Worm (Caenorhabditis elegans) whole organism, L1 larva: ENCODE results near the gene fbxb-24.

ENCODE experiments used
- C04F5.9 ChIP-seq: sonication (generic microtip); optimal IDR thresholded peaks from 2 replicates; lab custom pipeline; 2016; ENCODE audit warnings: missing genetic modification characterization, missing compliant biosample characterization
- Y116A8C.19 ChIP-seq: sonication (generic microtip); optimal IDR thresholded peaks from 2 replicates; lab custom pipeline; 2016; ENCODE audit warnings: missing compliant biosample characterization, missing genetic modification characterization, borderline replicate concordance
- aha-1 ChIP-seq: fragments of 150-350 bp; optimal IDR thresholded peaks from 2 replicates; lab custom pipeline; 2014; ENCODE audit warnings: missing biosample characterization, missing genetic modification characterization
- aly-2 ChIP-seq: fragments of 150-350 bp; optimal IDR thresholded peaks from 2 replicates; lab custom pipeline; 2014; ENCODE audit warnings: missing biosample characterization, missing genetic modification characterization
- ama-1 ChIP-seq: fragments of 150-350 bp; optimal IDR thresholded peaks from 2 replicates; lab custom pipeline; 2014
- blmp-1 ChIP-seq: fragments of 150-350 bp; optimal IDR thresholded peaks from 2 replicates; lab custom pipeline; 2014; ENCODE audit warnings: missing biosample characterization, missing genetic modification characterization
- ceh-8 ChIP-seq: fragments of 200-800 bp; sonication (Bioruptor generic); optimal IDR thresholded peaks from 2 replicates; lab custom pipeline; 2018; ENCODE audit warnings: mild to moderate bottlenecking, missing genetic modification characterization, moderate library complexity, missing compliant biosample characterization
- ceh-88 ChIP-seq: fragments of 200-800 bp; sonication (Bioruptor generic); IDR thresholded peaks from 2 replicates; pipeline ENCODE4 v1.3.6; 2022; ENCODE audit warnings: missing genetic modification characterization, missing compliant biosample characterization
- ceh-90 ChIP-seq: sonication (generic microtip); optimal IDR thresholded peaks from 2 replicates; lab custom pipeline; 2016; ENCODE audit warnings: missing genetic modification characterization, missing compliant biosample characterization
- ces-1 ChIP-seq: fragments of 150-350 bp; optimal IDR thresholded peaks from 2 replicates; lab custom pipeline; 2014; ENCODE audit warnings: missing biosample characterization, missing genetic modification reagents, missing genetic modification characterization
- egl-27 ChIP-seq, 2 experiments: fragments of 150-350 bp in 1 of 2; sonication (generic microtip); optimal IDR thresholded peaks; 3 replicates each; lab custom pipeline; 2017 to 2018; ENCODE audit warnings: missing biosample characterization in 2 of 2, missing genetic modification characterization in 2 of 2, missing genetic modification reagents in 2 of 2
- elt-2 ChIP-seq: sonication (generic microtip); optimal IDR thresholded peaks from 2 replicates; lab custom pipeline; 2016; ENCODE audit warnings: missing genetic modification characterization, mild to moderate bottlenecking, inconsistent platforms, missing compliant biosample characterization, missing genetic modification reagents
- elt-3 ChIP-seq, 6 experiments: fragments of 150-350 bp in 1 of 6; sonication (generic microtip); optimal IDR thresholded peaks; 2 replicates each; lab custom pipeline; 2017 to 2018; ENCODE audit warnings: missing biosample characterization in 6 of 6, missing genetic modification characterization in 6 of 6, inconsistent platforms in 1 of 6
- fkh-4 ChIP-seq: sonication (generic microtip); optimal IDR thresholded peaks from 2 replicates; lab custom pipeline; 2016; ENCODE audit warnings: missing compliant biosample characterization, missing genetic modification characterization, borderline replicate concordance
- fkh-8 ChIP-seq: sonication (generic microtip); optimal IDR thresholded peaks from 2 replicates; lab custom pipeline; 2016; ENCODE audit warnings: mild to moderate bottlenecking, missing genetic modification characterization, missing compliant biosample characterization
- hlh-17 ChIP-seq: fragments of 200-800 bp; sonication (Bioruptor generic); optimal IDR thresholded peaks from 2 replicates; lab custom pipeline; 2018; ENCODE audit warnings: missing genetic modification characterization, mild to moderate bottlenecking, missing compliant biosample characterization, moderate library complexity, borderline replicate concordance
- hlh-4 ChIP-seq: sonication (generic microtip); optimal IDR thresholded peaks from 2 replicates; lab custom pipeline; 2016; ENCODE audit warnings: mild to moderate bottlenecking, missing genetic modification characterization, missing compliant biosample characterization
- hpl-2 ChIP-seq: fragments of 150-350 bp; optimal IDR thresholded peaks from 2 replicates; lab custom pipeline; 2014; ENCODE audit warnings: missing biosample characterization, missing genetic modification reagents, missing genetic modification characterization
- irx-1 ChIP-seq: sonication (generic microtip); optimal IDR thresholded peaks from 2 replicates; lab custom pipeline; 2016; ENCODE audit warnings: missing genetic modification characterization, missing compliant biosample characterization
- lir-3 ChIP-seq: sonication (generic microtip); optimal IDR thresholded peaks from 2 replicates; lab custom pipeline; 2016; ENCODE audit warnings: mild to moderate bottlenecking, missing genetic modification characterization, moderate library complexity, missing compliant biosample characterization; ENCODE audit not compliant: poor library complexity
- mab-9 ChIP-seq: fragments of 200-800 bp; sonication (Bioruptor generic); IDR thresholded peaks from 2 replicates; pipeline ENCODE4 v1.3.6; 2022; ENCODE audit warnings: missing genetic modification reagents, missing genetic modification characterization, missing compliant biosample characterization
- mdl-1 ChIP-seq, 2 experiments: fragments of 150-350 bp; optimal IDR thresholded peaks; 2 replicates each; lab custom pipeline; 2014 to 2017; ENCODE audit warnings: missing biosample characterization in 2 of 2, missing genetic modification characterization in 2 of 2, inconsistent platforms in 1 of 2
- mep-1 ChIP-seq: fragments of 150-350 bp; optimal IDR thresholded peaks from 2 replicates; lab custom pipeline; 2014; ENCODE audit warnings: missing biosample characterization, missing genetic modification characterization
- nhr-20 ChIP-seq: sonication (generic microtip); optimal IDR thresholded peaks from 2 replicates; lab custom pipeline; 2016; ENCODE audit warnings: mild to moderate bottlenecking, missing genetic modification characterization, missing compliant biosample characterization
- nhr-237 ChIP-seq: fragments of 150-350 bp; optimal IDR thresholded peaks from 2 replicates; lab custom pipeline; 2014; ENCODE audit warnings: missing biosample characterization, missing genetic modification characterization
- nhr-28 ChIP-seq: fragments of 150-350 bp; optimal IDR thresholded peaks from 2 replicates; lab custom pipeline; 2014; ENCODE audit warnings: missing biosample characterization, missing genetic modification characterization
- nhr-47 ChIP-seq: sonication (generic microtip); optimal IDR thresholded peaks from 2 replicates; lab custom pipeline; 2016; ENCODE audit warnings: mild to moderate bottlenecking, missing genetic modification characterization, moderate library complexity, missing compliant biosample characterization
- nhr-71 ChIP-seq: sonication (generic microtip); optimal IDR thresholded peaks from 2 replicates; lab custom pipeline; 2016; ENCODE audit warnings: mild to moderate bottlenecking, missing genetic modification characterization, moderate library complexity, missing compliant biosample characterization
- nhr-76 ChIP-seq: sonication (generic microtip); optimal IDR thresholded peaks from 2 replicates; lab custom pipeline; 2017; ENCODE audit warnings: missing biosample characterization, missing genetic modification characterization
- nhr-90 ChIP-seq: sonication (generic microtip); optimal IDR thresholded peaks from 2 replicates; lab custom pipeline; 2016; ENCODE audit warnings: mild to moderate bottlenecking, missing genetic modification characterization, missing compliant biosample characterization; ENCODE audit not compliant: poor library complexity
- pag-3 ChIP-seq: sonication (generic microtip); optimal IDR thresholded peaks from 2 replicates; lab custom pipeline; 2017; ENCODE audit warnings: missing genetic modification characterization, mild to moderate bottlenecking, missing compliant biosample characterization, antibody characterized with exemption, borderline replicate concordance; ENCODE audit not compliant: insufficient read depth
- pax-3 ChIP-seq: fragments of 200-800 bp; sonication (Bioruptor generic); optimal IDR thresholded peaks from 2 replicates; lab custom pipeline; 2018; ENCODE audit warnings: mild to moderate bottlenecking, missing genetic modification characterization, moderate library complexity, missing compliant biosample characterization
- rnt-1 ChIP-seq: sonication (generic microtip); optimal IDR thresholded peaks from 2 replicates; lab custom pipeline; 2016; ENCODE audit warnings: mild to moderate bottlenecking, missing genetic modification characterization, moderate library complexity, missing compliant biosample characterization
- skn-1 ChIP-seq: fragments of 150-350 bp; optimal IDR thresholded peaks from 2 replicates; lab custom pipeline; 2014; ENCODE audit warnings: missing biosample characterization, missing genetic modification characterization
- snpc-4 ChIP-seq: fragments of 150-350 bp; optimal IDR thresholded peaks from 2 replicates; lab custom pipeline; 2014; ENCODE audit warnings: missing biosample characterization, missing genetic modification characterization
- snu-23 ChIP-seq: sonication (generic microtip); optimal IDR thresholded peaks from 2 replicates; lab custom pipeline; 2016; ENCODE audit warnings: missing genetic modification characterization, missing compliant biosample characterization
- sptf-1 ChIP-seq: fragments of 150-350 bp; optimal IDR thresholded peaks from 2 replicates; lab custom pipeline; 2014; ENCODE audit warnings: missing biosample characterization, missing genetic modification characterization
- sup-37 ChIP-seq: fragments of 200-800 bp; sonication (Bioruptor generic); optimal IDR thresholded peaks from 2 replicates; lab custom pipeline; 2018; ENCODE audit warnings: mild to moderate bottlenecking, missing genetic modification characterization, missing compliant biosample characterization
- swsn-7 ChIP-seq: sonication (generic microtip); optimal IDR thresholded peaks from 2 replicates; lab custom pipeline; 2016; ENCODE audit warnings: missing genetic modification characterization, missing compliant biosample characterization
- tbx-2 ChIP-seq: sonication (generic microtip); optimal IDR thresholded peaks from 2 replicates; lab custom pipeline; 2016; ENCODE audit warnings: missing genetic modification characterization, missing compliant biosample characterization
- tlp-1 ChIP-seq: fragments of 150-350 bp; optimal IDR thresholded peaks from 2 replicates; lab custom pipeline; 2014; ENCODE audit warnings: missing biosample characterization, missing genetic modification characterization
- unc-30 ChIP-seq: sonication (generic microtip); optimal IDR thresholded peaks from 2 replicates; lab custom pipeline; 2017; ENCODE audit warnings: missing biosample characterization, missing genetic modification characterization
- unc-62 ChIP-seq: fragments of 150-350 bp; optimal IDR thresholded peaks from 2 replicates; lab custom pipeline; 2014; ENCODE audit warnings: missing biosample characterization, missing genetic modification reagents, missing genetic modification characterization
- unc-86 ChIP-seq: sonication (generic microtip); optimal IDR thresholded peaks from 2 replicates; lab custom pipeline; 2016; ENCODE audit warnings: missing genetic modification characterization, missing compliant biosample characterization
- vab-15 ChIP-seq: sonication (generic microtip); optimal IDR thresholded peaks from 2 replicates; lab custom pipeline; 2017; ENCODE audit warnings: missing genotype, mild to moderate bottlenecking, missing genetic modification characterization, missing compliant biosample characterization
- xbp-1 ChIP-seq: sonication (generic microtip); optimal IDR thresholded peaks from 2 replicates; lab custom pipeline; 2016; ENCODE audit warnings: missing genetic modification characterization, missing compliant biosample characterization
- zag-1 ChIP-seq: fragments of 150-350 bp; optimal IDR thresholded peaks from 2 replicates; lab custom pipeline; 2014; ENCODE audit warnings: missing biosample characterization, missing genetic modification characterization
- ztf-11 ChIP-seq, 2 experiments: sonication (generic microtip); optimal IDR thresholded peaks; 2 replicates each; lab custom pipeline; 2016 to 2017; ENCODE audit warnings: missing genetic modification characterization in 2 of 2, missing biosample characterization in 1 of 2, missing compliant biosample characterization in 1 of 2

fbxb-24 gene

ce11 chrIII:11942664-11943063 lies 33.9 kb downstream of the fbxb-24 start (continued):
- no peak for TF ChIP-seq fkh-4 (tag; lab: Kevin White, UChicago)
- no peak for TF ChIP-seq Y116A8C.19 (tag; lab: Kevin White, UChicago)
- TF ChIP-seq nhr-20 (tag; lab: Kevin White, UChicago), result peak; percentile 30

- TF ChIP-seq mab-9 (GFP tag; lab: Robert Waterston, UW) (peak; percentile 97), snpc-4 (peak; percentile 81), ama-1 (peak; percentile 76), skn-1 (tag; lab: Kevin White, UChicago) (peak; percentile 70), tbx-2 (tag; lab: Kevin White, UChicago) (peak; percentile 99), elt-2 (tag; lab: Kevin White, UChicago) (peak; percentile 90), ceh-88 (peak; percentile 90), sptf-1 (tag; lab: Kevin White, UChicago) (no peak), rnt-1 (tag; lab: Kevin White, UChicago) (peak; percentile 100), irx-1 (tag; lab: Kevin White, UChicago) (peak; percentile 100), nhr-76 (no peak), ceh-90 (tag; lab: Kevin White, UChicago) (peak; percentile 100), hlh-4 (peak; percentile 98), snu-23 (GFP tag; lab: Kevin White, UChicago) (peak; percentile 96), unc-62 (GFP tag; lab: Kevin White, UChicago) (no peak), ceh-8 (peak; percentile 95), zag-1 (peak; percentile 60), mep-1 (tag; lab: Kevin White, UChicago) (peak; percentile 88), nhr-28 (no peak), pag-3 (no peak), xbp-1 (peak; percentile 97), aly-2 (tag; lab: Kevin White, UChicago) (peak; percentile 79), fkh-8 (peak; percentile 95), sup-37 (GFP tag; lab: Kevin White, UChicago) (peak; percentile 93), vab-15 (tag; lab: Kevin White, UChicago) (peak; percentile 91), tlp-1 (tag; lab: Kevin White, UChicago) (no peak), unc-30 (no peak), aha-1 (tag; lab: Kevin White, UChicago) (no peak), mdl-1 (tag; optimal IDR thresholded peaks at IDR 0.05; lab: Kevin White, UChicago) (peak in 1 of 2 experiments; percentile 62), unc-86 (tag; lab: Kevin White, UChicago) (peak; percentile 96), nhr-47 (tag; lab: Kevin White, UChicago) (peak; percentile 99), hpl-2 (no peak), nhr-71 (tag; lab: Kevin White, UChicago) (peak; percentile 98), fkh-4 (tag; lab: Kevin White, UChicago) (peak; percentile 100), Y116A8C.19 (tag; lab: Kevin White, UChicago) (peak; percentile 99), lir-3 (tag; lab: Kevin White, UChicago) (peak; percentile 99), ztf-11 (tag; optimal IDR thresholded peaks at IDR 0.05; lab: Kevin White, UChicago) (peak in 1 of 2 experiments; percentile 100), swsn-7 (peak; percentile 97), hlh-17 (GFP tag; lab: Kevin White, UChicago) (peak; percentile 100), ces-1 (GFP tag; lab: Kevin White, UChicago) (no peak), nhr-90 (tag; lab: Kevin White, UChicago) (peak; percentile 99), elt-3 (tag; optimal IDR thresholded peaks at IDR 0.05; lab: Kevin White, UChicago) (peak in 2 of 6 experiments; percentile 48 to 55), egl-27 (tag; optimal IDR thresholded peaks at IDR 0.05; lab: Kevin White, UChicago) (no peak), nhr-237 (tag; lab: Kevin White, UChicago) (peak; percentile 3), blmp-1 (tag; lab: Kevin White, UChicago) (peak; percentile 60), pax-3 (peak; percentile 99), C04F5.9 (peak; percentile 98)
These were observed 37.4 kb downstream of the fbxb-24 start for ce11 chrIII:11946062-11946749.
